Fruit fly (Drosophila melanogaster) whole organism, embryonic: Measurements from ENCODE around the gene Nepl7.

Experiments
- Atf3 ChIP-seq: fragments of 200-800 bp; sonication (Bioruptor generic); optimal IDR thresholded peaks from 3 replicates; lab custom pipeline; 2016; ENCODE audit warnings: missing biosample characterization, missing genetic modification characterization
- CG10209 ChIP-seq: fragments of 200-800 bp; sonication (Bioruptor generic); optimal IDR thresholded peaks from 3 replicates; lab custom pipeline; 2017; ENCODE audit warnings: missing biosample characterization, mild to moderate bottlenecking, missing genetic modification characterization, missing genetic modification reagents
- CG11247 ChIP-seq: fragments of 200-800 bp; sonication (Bioruptor generic); IDR thresholded peaks from 2 replicates; pipeline ENCODE4 v1.3.6; 2022; ENCODE audit warnings: missing biosample characterization, missing genetic modification characterization
- CG11696 ChIP-seq: fragments of 200-800 bp; sonication (Bioruptor generic); IDR thresholded peaks from 2 replicates; pipeline ENCODE4 v1.3.6; 2022; ENCODE audit warnings: missing biosample characterization, missing genetic modification characterization
- CG13624 ChIP-seq: fragments of 200-800 bp; sonication (Bioruptor generic); optimal IDR thresholded peaks from 2 replicates; lab custom pipeline; 2016; ENCODE audit warnings: missing biosample characterization, missing genetic modification characterization
- CG14710 ChIP-seq: fragments of 200-800 bp; sonication (Bioruptor generic); optimal IDR thresholded peaks from 3 replicates; lab custom pipeline; 2019; ENCODE audit warnings: missing biosample characterization, mild to moderate bottlenecking, missing genetic modification characterization, moderate library complexity
- CG15601 ChIP-seq: fragments of 200-800 bp; sonication (Bioruptor generic); optimal IDR thresholded peaks from 3 replicates; lab custom pipeline; 2019; ENCODE audit warnings: missing biosample characterization, mild to moderate bottlenecking, missing genetic modification characterization, moderate library complexity
- CG1603 ChIP-seq: fragments of 200-800 bp; sonication (Bioruptor generic); optimal IDR thresholded peaks from 2 replicates; lab custom pipeline; 2019; ENCODE audit warnings: missing biosample characterization, mild to moderate bottlenecking, missing genetic modification characterization, moderate library complexity
- CG16815 ChIP-seq: fragments of 200-800 bp; sonication (Bioruptor generic); optimal IDR thresholded peaks from 3 replicates; lab custom pipeline; 2017; ENCODE audit warnings: missing biosample characterization, mild to moderate bottlenecking, missing genetic modification characterization
- CG2678 ChIP-seq: fragments of 200-800 bp; sonication (Bioruptor generic); optimal IDR thresholded peaks from 3 replicates; lab custom pipeline; 2019; ENCODE audit warnings: missing biosample characterization, mild to moderate bottlenecking, missing genetic modification characterization, moderate library complexity
- CG32772 ChIP-seq: fragments of 200-800 bp; sonication (Bioruptor generic); IDR thresholded peaks from 2 replicates; pipeline ENCODE4 v1.3.6; 2022; ENCODE audit warnings: missing biosample characterization, missing genetic modification characterization
- CG42726 ChIP-seq: fragments of 200-800 bp; sonication (Bioruptor generic); IDR thresholded peaks from 2 replicates; pipeline ENCODE4 v1.3.6; 2022; ENCODE audit warnings: missing biosample characterization, missing genetic modification characterization; ENCODE audit not compliant: partially characterized antibody
- CG4360 ChIP-seq: fragments of 200-800 bp; sonication (Bioruptor generic); IDR thresholded peaks from 2 replicates; pipeline ENCODE4 v1.3.6; 2022; ENCODE audit warnings: missing biosample characterization, missing genetic modification characterization
- CG4424 ChIP-seq: fragments of 200-800 bp; sonication (Bioruptor generic); optimal IDR thresholded peaks from 3 replicates; lab custom pipeline; 2016; ENCODE audit warnings: missing biosample characterization, missing genetic modification characterization
- CG6683 ChIP-seq: fragments of 200-800 bp; sonication (Bioruptor generic); optimal IDR thresholded peaks from 2 replicates; lab custom pipeline; 2017; ENCODE audit warnings: missing biosample characterization, mild to moderate bottlenecking, missing genetic modification characterization, missing genetic modification reagents
- Dek ChIP-seq: fragments of 200-800 bp; sonication (Bioruptor generic); optimal IDR thresholded peaks from 3 replicates; lab custom pipeline; 2019; ENCODE audit warnings: missing biosample characterization, mild to moderate bottlenecking, missing genetic modification characterization, moderate library complexity
- E2f2 ChIP-seq: fragments of 200-800 bp; sonication (Bioruptor generic); IDR thresholded peaks from 2 replicates; pipeline ENCODE4 v1.3.6; 2022; ENCODE audit warnings: missing biosample characterization, missing genetic modification characterization
- Hr78 ChIP-seq, 2 experiments: fragments of 200-800 bp in 1 of 2; fragments of >200 bp in 1 of 2; sonication (Bioruptor generic) in 1 of 2; optimal IDR thresholded peaks; 2 replicates each; lab custom pipeline; 2017 to 2019; ENCODE audit warnings: missing biosample characterization in 2 of 2, missing genetic modification characterization in 2 of 2, mild to moderate bottlenecking in 1 of 2, moderate library complexity in 1 of 2
- Lpt ChIP-seq: fragments of >200 bp; optimal IDR thresholded peaks from 2 replicates; lab custom pipeline; 2018; ENCODE audit warnings: missing biosample characterization, missing genetic modification characterization
- Med ChIP-seq: fragments of 200-800 bp; sonication (Bioruptor generic); peaks from one replicate; lab custom pipeline; 2016; ENCODE audit warnings: missing biosample characterization, missing genetic modification characterization, mild to moderate bottlenecking, inconsistent platforms, moderate library complexity
- NFAT ChIP-seq: fragments of 200-800 bp; sonication (Bioruptor generic); IDR thresholded peaks from 2 replicates; pipeline ENCODE4 v1.3.6; 2022; ENCODE audit warnings: missing biosample characterization, missing genetic modification characterization
- Oli ChIP-seq: fragments of 200-800 bp; sonication (Bioruptor generic); optimal IDR thresholded peaks from 2 replicates; lab custom pipeline; 2018; ENCODE audit warnings: missing biosample characterization, mild to moderate bottlenecking, missing genetic modification characterization, moderate library complexity
- Spps ChIP-seq: fragments of 200-800 bp; sonication (Bioruptor generic); optimal IDR thresholded peaks from 2 replicates; lab custom pipeline; 2018; ENCODE audit warnings: missing biosample characterization, mild to moderate bottlenecking, missing genetic modification characterization
- Vsx1 ChIP-seq: fragments of 200-800 bp; sonication (Bioruptor generic); optimal IDR thresholded peaks from 2 replicates; lab custom pipeline; 2017; ENCODE audit warnings: missing biosample characterization, mild to moderate bottlenecking, missing genetic modification characterization, missing genetic modification reagents
- Xrp1 ChIP-seq: fragments of 200-800 bp; sonication (Bioruptor generic); IDR thresholded peaks from 2 replicates; pipeline ENCODE4 v1.3.6; 2022; ENCODE audit warnings: missing biosample characterization, missing genetic modification characterization
- ac ChIP-seq: fragments of 200-800 bp; sonication (Bioruptor generic); optimal IDR thresholded peaks from 3 replicates; lab custom pipeline; 2017; ENCODE audit warnings: missing biosample characterization, mild to moderate bottlenecking, missing genetic modification characterization
- az2 ChIP-seq: fragments of 200-800 bp; sonication (Bioruptor generic); optimal IDR thresholded peaks from 3 replicates; lab custom pipeline; 2016; ENCODE audit warnings: missing biosample characterization, missing genetic modification characterization
- bab2 ChIP-seq: fragments of 200-800 bp; sonication (Bioruptor generic); optimal IDR thresholded peaks from 2 replicates; lab custom pipeline; 2016; ENCODE audit warnings: missing biosample characterization, missing genetic modification characterization
- bowl ChIP-seq: fragments of 200-800 bp; sonication (Bioruptor generic); IDR thresholded peaks from 2 replicates; pipeline ENCODE4 v1.3.6; 2022; ENCODE audit warnings: missing biosample characterization, missing genetic modification characterization
- cg ChIP-seq: fragments of 200-800 bp; sonication (Bioruptor generic); optimal IDR thresholded peaks from 3 replicates; lab custom pipeline; 2019; ENCODE audit warnings: missing biosample characterization, mild to moderate bottlenecking, missing genetic modification characterization, moderate library complexity
- crp ChIP-seq, 2 experiments: fragments of 200-800 bp; sonication (Bioruptor generic); optimal IDR thresholded peaks; 2 replicates in 1 of 2; 3 replicates in 1 of 2; lab custom pipeline; 2017; ENCODE audit warnings: missing biosample characterization in 2 of 2, missing genetic modification characterization in 2 of 2, mild to moderate bottlenecking in 1 of 2, moderate library complexity in 1 of 2
- dm ChIP-seq: fragments of 200-800 bp; sonication (Bioruptor generic); optimal IDR thresholded peaks from 3 replicates; lab custom pipeline; 2016; ENCODE audit warnings: missing biosample characterization, missing genetic modification characterization
- en ChIP-seq: fragments of 200-800 bp; sonication (Bioruptor generic); optimal IDR thresholded peaks from 2 replicates; lab custom pipeline; 2016; ENCODE audit warnings: missing biosample characterization, missing genetic modification characterization
- eve ChIP-seq, 2 experiments: fragments of >200 bp; optimal IDR thresholded peaks; 2 replicates each; lab custom pipeline; 2017; ENCODE audit warnings: missing biosample characterization in 2 of 2, missing genetic modification characterization in 2 of 2
- fd64A ChIP-seq: fragments of 200-800 bp; sonication (Bioruptor generic); optimal IDR thresholded peaks from 3 replicates; lab custom pipeline; 2018; ENCODE audit warnings: missing biosample characterization, mild to moderate bottlenecking, missing genetic modification characterization
- fru ChIP-seq: fragments of >200 bp; optimal IDR thresholded peaks from 2 replicates; lab custom pipeline; 2017
- grau ChIP-seq: fragments of 200-800 bp; optimal IDR thresholded peaks from 3 replicates; lab custom pipeline; 2019; ENCODE audit warnings: missing biosample characterization, mild to moderate bottlenecking, missing genetic modification characterization, moderate library complexity
- gt ChIP-seq: fragments of 200-800 bp; sonication (Bioruptor generic); IDR thresholded peaks from 2 replicates; pipeline ENCODE4 v1.3.6; 2022; ENCODE audit warnings: missing biosample characterization, missing genetic modification characterization
- hbn ChIP-seq: fragments of 200-800 bp; sonication (Bioruptor generic); IDR thresholded peaks from 2 replicates; pipeline ENCODE4 v1.3.6; 2022; ENCODE audit warnings: missing biosample characterization, missing genetic modification characterization; ENCODE audit not compliant: partially characterized antibody
- jing ChIP-seq: fragments of 200-800 bp; sonication (Bioruptor generic); optimal IDR thresholded peaks from 2 replicates; lab custom pipeline; 2018; ENCODE audit warnings: missing biosample characterization, mild to moderate bottlenecking, missing genetic modification characterization
- nerfin-2 ChIP-seq: fragments of 200-800 bp; sonication (Bioruptor generic); IDR thresholded peaks from 2 replicates; pipeline ENCODE4 v1.3.6; 2022; ENCODE audit warnings: missing biosample characterization, missing genetic modification characterization; ENCODE audit not compliant: partially characterized antibody
- onecut ChIP-seq: fragments of 200-800 bp; sonication (Bioruptor generic); IDR thresholded peaks from 2 replicates; pipeline ENCODE4 v1.3.6; 2022; ENCODE audit warnings: missing biosample characterization, missing genetic modification characterization
- pb ChIP-seq: fragments of 200-800 bp; sonication (Bioruptor generic); optimal IDR thresholded peaks from 3 replicates; lab custom pipeline; 2016; ENCODE audit warnings: missing biosample characterization, missing genetic modification characterization
- prd ChIP-seq, 3 experiments: fragments of >200 bp in 2 of 3; fragments of 200-800 bp in 1 of 3; sonication (Bioruptor generic) in 1 of 3; optimal IDR thresholded peaks in 2 of 3; IDR thresholded peaks in 1 of 3; 2 replicates in 2 of 3; 3 replicates in 1 of 3; pipeline versions ENCODE4 v1.3.6 to Lab custom; 2017 to 2022; ENCODE audit warnings: missing biosample characterization in 1 of 3, missing genetic modification characterization in 1 of 3
- ranshi ChIP-seq: fragments of 200-800 bp; sonication (Bioruptor generic); IDR thresholded peaks from 2 replicates; pipeline ENCODE4 v1.3.6; 2022; ENCODE audit warnings: missing biosample characterization, missing genetic modification characterization
- sd ChIP-seq: fragments of 200-800 bp; sonication (Bioruptor generic); optimal IDR thresholded peaks from 3 replicates; lab custom pipeline; 2018; ENCODE audit warnings: missing biosample characterization, mild to moderate bottlenecking, missing genetic modification characterization, moderate library complexity
- unpg ChIP-seq: fragments of 200-800 bp; sonication (Bioruptor generic); optimal IDR thresholded peaks from 3 replicates; lab custom pipeline; 2018; ENCODE audit warnings: missing biosample characterization, mild to moderate bottlenecking, missing genetic modification characterization, moderate library complexity
- usp ChIP-seq: fragments of >200 bp; optimal IDR thresholded peaks from 2 replicates; lab custom pipeline; 2017; ENCODE audit warnings: missing biosample characterization, missing genetic modification characterization
- wdn ChIP-seq: fragments of 200-800 bp; sonication (Bioruptor generic); IDR thresholded peaks from 2 replicates; pipeline ENCODE4 v1.3.6; 2022; ENCODE audit warnings: missing biosample characterization, missing genetic modification characterization

Nepl7 gene

dm6 chr2L:12704418-12704920 is 35.0 kb upstream of the Nepl7 start, which contains the start of the genes CG5776 and spict (continued):
- TF ChIP-seq Lpt (GFP tag; lab: Kevin White, UChicago) = no peak
- TF ChIP-seq E2f2 (GFP tag; lab: Robert Waterston, UW) = peak; percentile 79
- TF ChIP-seq Med (GFP tag; lab: Kevin White, UChicago) = peak; percentile 74
- TF ChIP-seq CG11247 (GFP tag; lab: Robert Waterston, UW) = peak; percentile 87
- TF ChIP-seq wdn = no peak; the same call in none of the 2 replicates
- peak; percentile 40 for TF ChIP-seq Spps (tag; lab: Kevin White, UChicago)
- peak; percentile 86 for TF ChIP-seq grau (tag; lab: Kevin White, UChicago)
- peak; percentile 83 for TF ChIP-seq Dek
- peak; percentile 14 for TF ChIP-seq CG6683 (GFP tag; lab: Kevin White, UChicago)
- no peak for TF ChIP-seq fru (lab: Kevin White, UChicago)
- peak; percentile 39 for TF ChIP-seq CG13624 (GFP tag; lab: Kevin White, UChicago)
- no peak for TF ChIP-seq Vsx1 (GFP tag; lab: Kevin White, UChicago)
- 0 out of 2 replicates have a peak, but pooled peaks have one; percentile 25 for TF ChIP-seq CG11696 (GFP tag; lab: Robert Waterston, UW)
- TF ChIP-seq jing (GFP tag; lab: Kevin White, UChicago) = peak; percentile 38
- TF ChIP-seq bowl (GFP tag; lab: Robert Waterston, UW) = peak; percentile 37; the same call in 1 of the 2 replicates
- TF ChIP-seq en (GFP tag; lab: Kevin White, UChicago) = no peak
- peak; percentile 14 for TF ChIP-seq fd64A
- TF ChIP-seq bab2 (GFP tag; lab: Kevin White, UChicago) = peak; percentile 30
- TF ChIP-seq dm = peak; percentile 47
- peak; percentile 85 for TF ChIP-seq CG15601
- no peak for TF ChIP-seq Atf3 (GFP tag; lab: Kevin White, UChicago)
- TF ChIP-seq onecut (GFP tag; lab: Robert Waterston, UW) = peak; percentile 35
- peak; percentile 80 for TF ChIP-seq CG16815 (GFP tag; lab: Kevin White, UChicago)
- peak; percentile 82 for TF ChIP-seq unpg (GFP tag; lab: Kevin White, UChicago)
- TF ChIP-seq Xrp1 = peak; percentile 89
- no peak for TF ChIP-seq ac (GFP tag; lab: Kevin White, UChicago)
- TF ChIP-seq CG42726 (GFP tag; lab: Robert Waterston, UW) = no peak
- TF ChIP-seq ranshi = peak; percentile 78; the same call in 1 of the 2 replicates
- peak; percentile 87 for TF ChIP-seq CG1603 (tag; lab: Kevin White, UChicago)
- TF ChIP-seq cg (GFP tag; lab: Kevin White, UChicago) = no peak
- TF ChIP-seq Oli (tag; lab: Kevin White, UChicago) = peak; percentile 72
- no peak for TF ChIP-seq pb (GFP tag; lab: Kevin White, UChicago)
- no peak for TF ChIP-seq usp (GFP tag; lab: Kevin White, UChicago)
- TF ChIP-seq CG2678 = peak; percentile 73
- TF ChIP-seq CG10209 (GFP tag; lab: Kevin White, UChicago) = peak; percentile 77
- TF ChIP-seq gt (GFP tag; lab: Robert Waterston, UW) = 0 out of 2 replicates have a peak, but pooled peaks have one; percentile 35
- TF ChIP-seq nerfin-2 (GFP tag; lab: Robert Waterston, UW) = no peak
- peak; percentile 84 for TF ChIP-seq CG32772 (GFP tag; lab: Robert Waterston, UW)
- TF ChIP-seq Hr78 (GFP tag; optimal IDR thresholded peaks at IDR 0.05; lab: Kevin White, UChicago) = no peak
- TF ChIP-seq NFAT (GFP tag; lab: Robert Waterston, UW) = peak; percentile 62; the same call in 1 of the 2 replicates
- no peak for TF ChIP-seq eve (GFP tag; optimal IDR thresholded peaks at IDR 0.05; lab: Kevin White, UChicago)
- TF ChIP-seq prd (optimal IDR thresholded peaks at IDR 0.05; lab: Kevin White, UChicago) = no peak
- TF ChIP-seq prd (GFP tag; IDR thresholded peaks at IDR 0.05; lab: Robert Waterston, UW) = peak; percentile 90
- peak; percentile 75 for TF ChIP-seq CG14710
- TF ChIP-seq hbn (GFP tag; lab: Robert Waterston, UW) = no peak
- 0 out of 2 replicates have a peak, but pooled peaks have one; percentile 10 for TF ChIP-seq CG4360 (GFP tag; lab: Robert Waterston, UW)
- TF ChIP-seq crp (GFP tag; optimal IDR thresholded peaks at IDR 0.05; lab: Kevin White, UChicago) = peak in 1 of 2 experiments; percentile 51
- TF ChIP-seq CG4424 (GFP tag; lab: Kevin White, UChicago) = peak; percentile 47
- TF ChIP-seq sd (tag; lab: Kevin White, UChicago) = peak; percentile 81
- peak; percentile 23 for TF ChIP-seq az2 (GFP tag; lab: Kevin White, UChicago)
